Fruit fly (Drosophila melanogaster): ENCODE data around the gene CG11815.

- TF ChIP-seq Atf6 (GFP tag; IDR thresholded peaks at IDR 0.05) (no peak), tup (GFP tag; optimal IDR thresholded peaks at IDR 0.05) (no peak), Scr (GFP tag; IDR thresholded peaks at IDR 0.05; ENCODE audit: partially characterized antibody) (no peak)
Measured at dm6 chr3L:1968805-1969378, 2.1 kb downstream of the CG11815 start.
